Fruit fly (Drosophila melanogaster): Measurements from ENCODE around the gene ND-75.

Gene ND-75

dm6 chrX:8215855-8216586 lies 35.5 kb downstream of the ND-75 start (continued):
- no peak for TF ChIP-seq gcm2 (GFP tag; optimal IDR thresholded peaks at IDR 0.05)
- no peak for TF ChIP-seq jigr1 (GFP tag; IDR thresholded peaks at IDR 0.05)
- no peak for TF ChIP-seq pzg (GFP tag; optimal IDR thresholded peaks at IDR 0.05)
- TF ChIP-seq Myb (GFP tag; optimal IDR thresholded peaks at IDR 0.05), result no peak
- TF ChIP-seq Awh (GFP tag; IDR thresholded peaks at IDR 0.05), result no peak
- TF ChIP-seq Hey (tag; optimal IDR thresholded peaks at IDR 0.05), result no peak
- no peak for TF ChIP-seq CG18764 (GFP tag; optimal IDR thresholded peaks at IDR 0.05)
- no peak for TF ChIP-seq exex (tag; optimal IDR thresholded peaks at IDR 0.05)
- no peak for TF ChIP-seq CG1832 (GFP tag; optimal IDR thresholded peaks at IDR 0.05)
- TF ChIP-seq sna (GFP tag; IDR thresholded peaks at IDR 0.05; ENCODE audit: partially characterized antibody), result 0 out of 2 replicates have a peak, but pooled peaks have one; percentile 14
- no peak for TF ChIP-seq klu (GFP tag; IDR thresholded peaks at IDR 0.05)
- no peak for TF ChIP-seq CG12769 (tag; optimal IDR thresholded peaks at IDR 0.05)
- TF ChIP-seq onecut (GFP tag; IDR thresholded peaks at IDR 0.05), result no peak
- TF ChIP-seq D19A (tag; optimal IDR thresholded peaks at IDR 0.05), result no peak
- no peak for TF ChIP-seq CG18476 (GFP tag; optimal IDR thresholded peaks at IDR 0.05)
- no peak for TF ChIP-seq Kr (GFP tag; optimal IDR thresholded peaks at IDR 0.05)
- no peak for TF ChIP-seq CG11560 (tag; IDR thresholded peaks at IDR 0.05)
- TF ChIP-seq CG43689 (GFP tag; IDR thresholded peaks at IDR 0.05), result no peak
- TF ChIP-seq ro (GFP tag; IDR thresholded peaks at IDR 0.05), result no peak
- peak; percentile 67 for TF ChIP-seq sqz (GFP tag; optimal IDR thresholded peaks at IDR 0.05)
- TF ChIP-seq CG9609 (GFP tag; optimal IDR thresholded peaks at IDR 0.05), result no peak
- no peak for TF ChIP-seq Ssrp (tag; optimal IDR thresholded peaks at IDR 0.05)
- peak; percentile 11 for TF ChIP-seq stwl (tag; optimal IDR thresholded peaks at IDR 0.05)
- peak; percentile 65 for TF ChIP-seq sens (GFP tag)
- no peak for TF ChIP-seq CG12659 (GFP tag; optimal IDR thresholded peaks at IDR 0.05)
- no peak for TF ChIP-seq bab2 (GFP tag; optimal IDR thresholded peaks at IDR 0.05)
- TF ChIP-seq Drgx (GFP tag; IDR thresholded peaks at IDR 0.05), result no peak
- no peak for TF ChIP-seq CG12071 (GFP tag; optimal IDR thresholded peaks at IDR 0.05)
- TF ChIP-seq ems (GFP tag; optimal IDR thresholded peaks at IDR 0.05), result no peak
- TF ChIP-seq cg (GFP tag; optimal IDR thresholded peaks at IDR 0.05), result peak; percentile 66
- no peak for TF ChIP-seq HHEX (GFP tag; optimal IDR thresholded peaks at IDR 0.05)
- no peak for TF ChIP-seq CG7839 (tag; optimal IDR thresholded peaks at IDR 0.05)
- peak; percentile 94 for TF ChIP-seq zen (tag; optimal IDR thresholded peaks at IDR 0.05)
- TF ChIP-seq CG2199 (GFP tag; IDR thresholded peaks at IDR 0.05), result 0 out of 3 replicates have a peak, but pooled peaks have one; percentile 35
- TF ChIP-seq CG4424 (GFP tag; optimal IDR thresholded peaks at IDR 0.05), result no peak
- no peak for TF ChIP-seq CG4820 (GFP tag; optimal IDR thresholded peaks at IDR 0.05)
- peak; percentile 7 for TF ChIP-seq nom (GFP tag; optimal IDR thresholded peaks at IDR 0.05)
- no peak for TF ChIP-seq eyg (GFP tag; optimal IDR thresholded peaks at IDR 0.05)
- no peak for TF ChIP-seq pb (GFP tag; optimal IDR thresholded peaks at IDR 0.05)
- TF ChIP-seq Trl (optimal IDR thresholded peaks at IDR 0.05), result peak; percentile 39 to 83
- no peak for TF ChIP-seq Trl (GFP tag; optimal IDR thresholded peaks at IDR 0.05)
- TF ChIP-seq Abd-B (GFP tag; optimal IDR thresholded peaks at IDR 0.05), result no peak
- TF ChIP-seq CG12155 (GFP tag; optimal IDR thresholded peaks at IDR 0.05), result no peak
- TF ChIP-seq CG4360 (GFP tag; IDR thresholded peaks at IDR 0.05), result peak; percentile 69
- TF ChIP-seq CG15011 (GFP tag; optimal IDR thresholded peaks at IDR 0.05), result no peak
- no peak for TF ChIP-seq Hr39 (optimal IDR thresholded peaks at IDR 0.05)
- TF ChIP-seq ash1 (GFP tag; optimal IDR thresholded peaks at IDR 0.05), result no peak
- TF ChIP-seq CG2712 (tag; optimal IDR thresholded peaks at IDR 0.05), result no peak
- TF ChIP-seq kni (GFP tag; optimal IDR thresholded peaks at IDR 0.05), result peak; percentile 57
- TF ChIP-seq row (GFP tag; IDR thresholded peaks at IDR 0.05), result no peak
- peak; percentile 99 for TF ChIP-seq CG15479 (GFP tag; optimal IDR thresholded peaks at IDR 0.05)
